Worm (Caenorhabditis elegans) whole organism, young adult: ENCODE data around the gene ucr-2.2.

Experiments
- B0019.2 ChIP-seq: fragments of 200-800 bp; sonication (Bioruptor generic); conservative IDR thresholded peaks from 2 replicates; pipeline ENCODE4 v1.3.6; 2022; ENCODE audit warnings: missing genetic modification reagents, missing genetic modification characterization, missing compliant biosample characterization
- B0336.3 ChIP-seq: fragments of 200-800 bp; sonication (Bioruptor generic); IDR thresholded peaks from 2 replicates; pipeline ENCODE4 v1.3.6; 2022; ENCODE audit warnings: missing genetic modification characterization, missing compliant biosample characterization
- D2030.7 ChIP-seq: fragments of 200-800 bp; sonication (Bioruptor generic); IDR thresholded peaks from 2 replicates; pipeline ENCODE4 v1.3.6; 2022; ENCODE audit warnings: missing genetic modification reagents, missing genetic modification characterization, missing compliant biosample characterization
- F23B12.7 ChIP-seq: sonication (generic microtip); optimal IDR thresholded peaks from 2 replicates; lab custom pipeline; 2017; ENCODE audit warnings: missing genetic modification characterization, mild to moderate bottlenecking, missing compliant biosample characterization, antibody characterized with exemption, moderate library complexity; ENCODE audit not compliant: insufficient read depth
- F33H1.4 ChIP-seq: fragments of 200-800 bp; sonication (Bioruptor generic); IDR thresholded peaks from 2 replicates; pipeline ENCODE4 v1.3.6; 2022; ENCODE audit warnings: missing genetic modification reagents, missing genetic modification characterization, missing compliant biosample characterization
- F57C9.4 ChIP-seq: sonication (generic microtip); optimal IDR thresholded peaks from 2 replicates; lab custom pipeline; 2017; ENCODE audit warnings: mild to moderate bottlenecking, missing genetic modification characterization, missing compliant biosample characterization
- T26A5.8 ChIP-seq: sonication (generic microtip); optimal IDR thresholded peaks from 2 replicates; lab custom pipeline; 2016; ENCODE audit warnings: missing genetic modification characterization, missing compliant biosample characterization
- Y56A3A.18 ChIP-seq: fragments of 200-800 bp; sonication (Bioruptor generic); IDR thresholded peaks from 2 replicates; pipeline ENCODE4 v1.3.6; 2022; ENCODE audit warnings: missing genetic modification reagents, missing genetic modification characterization, missing compliant biosample characterization
- Y95B8A.8 ChIP-seq: fragments of 200-800 bp; sonication (Bioruptor generic); IDR thresholded peaks from 2 replicates; pipeline ENCODE4 v1.3.6; 2022; ENCODE audit warnings: missing genetic modification reagents, missing genetic modification characterization, missing compliant biosample characterization
- ZK185.1 ChIP-seq: sonication (generic microtip); optimal IDR thresholded peaks from 2 replicates; lab custom pipeline; 2016; ENCODE audit warnings: mild to moderate bottlenecking, missing genetic modification characterization, missing compliant biosample characterization; ENCODE audit not compliant: poor library complexity, severe bottlenecking
- athp-1 ChIP-seq: sonication (generic microtip); optimal IDR thresholded peaks from 2 replicates; lab custom pipeline; 2017; ENCODE audit warnings: mild to moderate bottlenecking, missing genetic modification characterization, missing compliant biosample characterization
- bed-1 ChIP-seq: fragments of 200-800 bp; sonication (Bioruptor generic); IDR thresholded peaks from 2 replicates; pipeline ENCODE4 v1.3.6; 2022; ENCODE audit warnings: missing genetic modification reagents, missing genetic modification characterization, missing compliant biosample characterization
- cebp-1 ChIP-seq, 2 experiments: fragments of 200-800 bp in 1 of 2; sonication (Bioruptor generic) in 1 of 2; sonication (generic microtip) in 1 of 2; IDR thresholded peaks in 1 of 2; optimal IDR thresholded peaks in 1 of 2; 2 replicates each; pipeline versions ENCODE4 v1.3.6 to Lab custom; 2017 to 2022; ENCODE audit warnings: missing compliant biosample characterization in 2 of 2, missing genetic modification characterization in 2 of 2, mild to moderate bottlenecking in 1 of 2, missing genetic modification reagents in 1 of 2, moderate library complexity in 1 of 2
- ceh-79 ChIP-seq: sonication (generic microtip); optimal IDR thresholded peaks from 2 replicates; lab custom pipeline; 2017; ENCODE audit warnings: mild to moderate bottlenecking, missing genetic modification characterization, missing compliant biosample characterization
- ceh-91 ChIP-seq: fragments of 200-800 bp; sonication (Bioruptor generic); IDR thresholded peaks from 2 replicates; pipeline ENCODE4 v1.3.6; 2022; ENCODE audit warnings: missing genetic modification reagents, missing genetic modification characterization, missing compliant biosample characterization
- chd-7 ChIP-seq: sonication (generic microtip); optimal IDR thresholded peaks from 2 replicates; lab custom pipeline; 2016; ENCODE audit warnings: mild to moderate bottlenecking, missing genetic modification characterization, moderate library complexity, missing compliant biosample characterization
- dpl-1 ChIP-seq: fragments of 150-350 bp; optimal IDR thresholded peaks from 2 replicates; lab custom pipeline; 2014; ENCODE audit warnings: missing biosample characterization, missing genetic modification reagents, missing genetic modification characterization
- efl-1 ChIP-seq: fragments of 150-350 bp; optimal IDR thresholded peaks from 2 replicates; lab custom pipeline; 2014; ENCODE audit warnings: missing biosample characterization, missing genetic modification reagents, missing genetic modification characterization
- egl-18 ChIP-seq: fragments of 200-800 bp; sonication (Bioruptor generic); IDR thresholded peaks from 2 replicates; pipeline ENCODE4 v1.3.6; 2022; ENCODE audit warnings: missing genetic modification reagents, missing genetic modification characterization, missing compliant biosample characterization
- egrh-3 ChIP-seq: fragments of 200-800 bp; sonication (Bioruptor generic); IDR thresholded peaks from 2 replicates; pipeline ENCODE4 v1.3.6; 2022; ENCODE audit warnings: missing genetic modification reagents, missing genetic modification characterization, missing compliant biosample characterization
- ekl-4 ChIP-seq: fragments of 200-800 bp; sonication (Bioruptor generic); IDR thresholded peaks from 2 replicates; pipeline ENCODE4 v1.3.6; 2022; ENCODE audit warnings: missing genetic modification reagents, missing genetic modification characterization, missing compliant biosample characterization
- hmg-1.2 ChIP-seq: fragments of 200-800 bp; sonication (Bioruptor generic); IDR thresholded peaks from 2 replicates; pipeline ENCODE4 v1.3.6; 2022; ENCODE audit warnings: missing genetic modification reagents, missing genetic modification characterization, missing compliant biosample characterization
- hsf-1 ChIP-seq: fragments of 200-800 bp; sonication (Bioruptor generic); IDR thresholded peaks from 2 replicates; pipeline ENCODE4 v1.3.6; 2022; ENCODE audit warnings: missing genetic modification reagents, missing genetic modification characterization, missing compliant biosample characterization
- let-526 ChIP-seq: fragments of 200-800 bp; sonication (Bioruptor generic); IDR thresholded peaks from 2 replicates; pipeline ENCODE4 v1.3.6; 2022; ENCODE audit warnings: missing genetic modification reagents, missing genetic modification characterization, missing compliant biosample characterization
- let-607 ChIP-seq, 2 experiments: fragments of 200-800 bp in 1 of 2; sonication (Bioruptor generic) in 1 of 2; sonication (generic microtip) in 1 of 2; optimal IDR thresholded peaks; 2 replicates each; lab custom pipeline; 2016 to 2018; ENCODE audit warnings: mild to moderate bottlenecking in 2 of 2, missing compliant biosample characterization in 2 of 2, missing genetic modification characterization in 2 of 2, moderate library complexity in 2 of 2, missing genotype in 1 of 2
- lin-35 ChIP-seq, 3 experiments: fragments of 150-350 bp in 2 of 3; sonication (generic microtip) in 1 of 3; optimal IDR thresholded peaks; 2 replicates each; lab custom pipeline; 2014 to 2018; ENCODE audit warnings: missing biosample characterization in 3 of 3, missing genetic modification characterization in 3 of 3, missing genetic modification reagents in 3 of 3
- lin-40 ChIP-seq: sonication (generic microtip); optimal IDR thresholded peaks from 2 replicates; lab custom pipeline; 2016; ENCODE audit warnings: missing genetic modification characterization, mild to moderate bottlenecking, missing compliant biosample characterization, missing genotype, missing genetic modification reagents
- lir-1 ChIP-seq: fragments of 200-800 bp; sonication (Bioruptor generic); conservative IDR thresholded peaks from 2 replicates; pipeline ENCODE4 v1.3.6; 2022; ENCODE audit warnings: missing genetic modification reagents, missing genetic modification characterization, missing compliant biosample characterization
- madf-3 ChIP-seq: fragments of 200-800 bp; sonication (Bioruptor generic); IDR thresholded peaks from 2 replicates; pipeline ENCODE4 v1.3.6; 2022; ENCODE audit warnings: missing genetic modification reagents, missing genetic modification characterization, missing compliant biosample characterization
- madf-6 ChIP-seq: fragments of 200-800 bp; sonication (Bioruptor generic); IDR thresholded peaks from 2 replicates; pipeline ENCODE4 v1.3.6; 2022; ENCODE audit warnings: missing genetic modification reagents, missing genetic modification characterization, missing compliant biosample characterization
- mcd-1 ChIP-seq: fragments of 200-800 bp; sonication (Bioruptor generic); IDR thresholded peaks from 2 replicates; pipeline ENCODE4 v1.3.6; 2022; ENCODE audit warnings: missing genetic modification reagents, missing genetic modification characterization, missing compliant biosample characterization
- nfya-2 ChIP-seq: fragments of 200-800 bp; sonication (Bioruptor generic); IDR thresholded peaks from 2 replicates; pipeline ENCODE4 v1.3.6; 2022; ENCODE audit warnings: missing genetic modification reagents, missing genetic modification characterization, missing compliant biosample characterization
- nhr-80 ChIP-seq: sonication (generic microtip); optimal IDR thresholded peaks from 2 replicates; lab custom pipeline; 2016; ENCODE audit warnings: missing genetic modification characterization, missing compliant biosample characterization
- pbrm-1 ChIP-seq: fragments of 200-800 bp; sonication (Bioruptor generic); IDR thresholded peaks from 2 replicates; pipeline ENCODE4 v1.3.6; 2022; ENCODE audit warnings: missing genetic modification reagents, missing genetic modification characterization, missing compliant biosample characterization
- pha-4 ChIP-seq: fragments of 150-350 bp; sonication (generic microtip); optimal IDR thresholded peaks from 2 replicates; lab custom pipeline; 2014; ENCODE audit warnings: missing biosample characterization, missing genetic modification reagents, missing genetic modification characterization
- snpc-1.1 ChIP-seq: sonication (generic microtip); optimal IDR thresholded peaks from 2 replicates; lab custom pipeline; 2017; ENCODE audit warnings: missing genetic modification characterization, mild to moderate bottlenecking, missing compliant biosample characterization, antibody characterized with exemption, moderate library complexity, missing genotype, missing genetic modification reagents; ENCODE audit not compliant: insufficient read depth
- snpc-3.4 ChIP-seq: sonication (generic microtip); optimal IDR thresholded peaks from 2 replicates; lab custom pipeline; 2017; ENCODE audit warnings: missing genetic modification characterization, mild to moderate bottlenecking, missing compliant biosample characterization, antibody characterized with exemption, moderate library complexity, missing genotype, missing genetic modification reagents
- snpc-4 ChIP-seq, 5 experiments: fragments of 150-350 bp in 1 of 5; sonication (generic microtip) in 4 of 5; optimal IDR thresholded peaks; 2 replicates each; lab custom pipeline; 2014 to 2018; ENCODE audit warnings: missing genetic modification characterization in 5 of 5, missing biosample characterization in 3 of 5, antibody characterized with exemption in 2 of 5, mild to moderate bottlenecking in 2 of 5, missing compliant biosample characterization in 2 of 5, missing genotype in 2 of 5, moderate library complexity in 2 of 5, missing genetic modification reagents in 1 of 5
- tbp1 ChIP-seq: fragments of 200-800 bp; sonication (Bioruptor generic); optimal IDR thresholded peaks from 2 replicates; lab custom pipeline; 2018; ENCODE audit warnings: mild to moderate bottlenecking, missing genetic modification characterization, missing compliant biosample characterization
- unc-130 ChIP-seq: sonication (generic microtip); optimal IDR thresholded peaks from 2 replicates; lab custom pipeline; 2016; ENCODE audit warnings: missing genetic modification reagents, missing genetic modification characterization, missing compliant biosample characterization
- zfh-2 ChIP-seq: fragments of 200-800 bp; sonication (Bioruptor generic); conservative IDR thresholded peaks from 2 replicates; pipeline ENCODE4 v1.3.6; 2022; ENCODE audit warnings: missing genetic modification reagents, missing genetic modification characterization, missing compliant biosample characterization
- ztf-22 ChIP-seq: fragments of 200-800 bp; sonication (Bioruptor generic); optimal IDR thresholded peaks from 2 replicates; lab custom pipeline; 2018; ENCODE audit warnings: mild to moderate bottlenecking, missing genetic modification characterization, moderate library complexity, missing compliant biosample characterization

The ucr-2.2 gene

DNA sequence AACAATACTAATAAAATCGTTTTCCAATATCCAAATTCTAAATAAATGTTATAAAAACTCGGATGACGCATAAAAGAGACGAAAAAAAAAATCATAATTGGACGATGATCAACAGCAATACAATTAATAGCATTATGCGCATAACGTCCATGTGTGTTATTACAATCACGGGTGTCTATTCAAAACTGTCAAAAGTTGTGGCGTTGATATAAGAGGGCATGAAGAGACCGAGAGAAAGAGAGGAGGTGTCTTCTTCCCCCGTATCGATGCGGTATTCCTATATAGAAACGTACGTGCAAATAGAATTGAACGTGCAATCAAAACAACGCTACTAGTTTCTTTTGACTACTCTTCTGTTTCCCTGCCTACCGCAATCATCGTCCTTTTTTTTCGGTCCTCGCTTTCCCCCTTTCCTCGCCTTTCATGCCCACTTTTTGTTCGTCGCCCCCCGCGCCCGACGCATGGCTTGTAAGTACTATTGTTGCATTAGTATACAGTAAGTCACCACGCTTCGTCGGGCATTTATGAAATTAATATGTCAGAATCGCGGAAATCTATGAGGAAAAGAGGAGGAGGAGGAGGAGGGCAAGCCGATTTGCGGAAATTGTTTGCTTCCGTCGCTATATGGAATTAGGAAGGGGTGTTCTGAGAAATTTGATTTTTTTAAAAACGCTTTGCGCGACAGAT, 48.3 kb downstream of the ucr-2.2 start (continued):
- TF ChIP-seq ceh-79 (no peak), F57C9.4 (tag; lab: Kevin White, UChicago) (no peak), egrh-3 (no peak), let-607 (tag; optimal IDR thresholded peaks at IDR 0.05; lab: Kevin White, UChicago) (peak in 1 of 2 experiments; percentile 6), ZK185.1 (tag; lab: Kevin White, UChicago) (no peak), let-526 (GFP tag; lab: Robert Waterston, UW) (no peak), pha-4 (tag; lab: Kevin White, UChicago) (no peak), F33H1.4 (no peak), mcd-1 (no peak), egl-18 (GFP tag; lab: Robert Waterston, UW) (no peak), ceh-91 (GFP tag; lab: Robert Waterston, UW) (no peak), unc-130 (GFP tag; lab: Kevin White, UChicago) (no peak), T26A5.8 (no peak), hmg-1.2 (peak; percentile 54; the same call in 1 of the 2 replicates), athp-1 (no peak), ztf-22 (GFP tag; lab: Kevin White, UChicago) (no peak), pbrm-1 (GFP tag; lab: Robert Waterston, UW) (no peak), madf-6 (no peak), cebp-1 (GFP tag; IDR thresholded peaks at IDR 0.05; lab: Robert Waterston, UW) (no peak), cebp-1 (tag; optimal IDR thresholded peaks at IDR 0.05; lab: Kevin White, UChicago) (peak; percentile 26), hsf-1 (GFP tag; lab: Robert Waterston, UW) (no peak), B0019.2 (GFP tag; lab: Robert Waterston, UW) (no peak), Y56A3A.18 (GFP tag; lab: Robert Waterston, UW) (no peak), snpc-1.1 (tag; lab: Kevin White, UChicago) (no peak), F23B12.7 (tag; lab: Kevin White, UChicago) (no peak), dpl-1 (GFP tag; lab: Kevin White, UChicago) (no peak), nhr-80 (peak; percentile 77)

DNA sequence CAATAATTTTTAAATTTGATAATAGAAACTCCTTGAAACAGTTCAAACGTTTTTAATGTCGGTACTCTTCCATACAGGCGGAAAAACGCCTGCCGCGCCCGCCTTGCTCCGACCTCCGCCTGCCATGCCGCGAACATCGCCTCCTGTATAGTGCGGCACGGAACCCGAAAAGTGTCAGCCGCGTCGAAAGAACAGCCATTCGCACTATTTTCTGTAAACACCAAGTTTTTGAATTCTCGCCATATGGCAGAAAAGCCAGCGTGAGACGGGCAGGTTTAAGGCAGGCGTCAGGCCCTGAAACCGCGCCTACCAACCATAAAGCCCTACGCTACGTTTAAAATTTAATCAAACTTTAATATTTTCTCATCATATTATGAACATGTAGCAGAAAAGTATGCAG, 49.1 kb downstream of the ucr-2.2 start:
- TF ChIP-seq ceh-79: no peak
- no peak for TF ChIP-seq chd-7
- no peak for TF ChIP-seq snpc-4 (GFP tag; optimal IDR thresholded peaks at IDR 0.05; lab: Kevin White, UChicago)
- TF ChIP-seq snpc-4 (tag; optimal IDR thresholded peaks at IDR 0.05; lab: Kevin White, UChicago): peak in 3 of 4 experiments; percentile 54 to 83 (median 74)
- peak; percentile 63 for TF ChIP-seq zfh-2
- 0 out of 2 replicates have a peak, but pooled peaks have one; percentile 37 for TF ChIP-seq pbrm-1 (GFP tag; lab: Robert Waterston, UW)

DNA sequence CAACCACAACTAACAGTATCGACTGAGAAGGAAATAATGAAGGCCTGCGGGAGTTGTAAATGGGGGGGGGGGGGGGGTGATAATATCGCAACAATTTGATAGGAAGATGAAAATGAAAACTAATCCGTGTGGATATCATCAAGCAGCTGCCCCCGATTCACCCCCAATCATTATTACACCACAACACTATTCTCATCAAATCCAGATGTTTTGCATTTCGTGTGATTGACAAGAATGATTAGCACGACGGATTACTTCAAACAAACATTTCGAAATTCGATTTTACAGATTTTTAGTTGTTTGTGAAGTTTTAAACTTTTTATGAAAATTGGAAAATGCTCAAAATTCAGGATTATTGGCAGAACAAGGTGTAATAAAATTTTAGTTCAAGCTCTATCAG, 50.4 kb downstream of the ucr-2.2 start:
- TF ChIP-seq pbrm-1 (GFP tag; lab: Robert Waterston, UW): no peak
- no peak for TF ChIP-seq hsf-1 (GFP tag; lab: Robert Waterston, UW)
- no peak for TF ChIP-seq ztf-22 (GFP tag; lab: Kevin White, UChicago)
- no peak for TF ChIP-seq ceh-79
- no peak for TF ChIP-seq Y95B8A.8
- no peak for TF ChIP-seq bed-1 (GFP tag; lab: Robert Waterston, UW)
- TF ChIP-seq efl-1 (GFP tag; lab: Kevin White, UChicago): no peak
- no peak for TF ChIP-seq lir-1 (GFP tag; lab: Robert Waterston, UW)
- no peak for TF ChIP-seq B0336.3 (GFP tag; lab: Robert Waterston, UW)
- no peak for TF ChIP-seq chd-7
- no peak for TF ChIP-seq ekl-4
- no peak for TF ChIP-seq madf-3 (GFP tag; lab: Robert Waterston, UW)
- TF ChIP-seq nfya-2 (GFP tag; lab: Robert Waterston, UW): no peak
- no peak for TF ChIP-seq F57C9.4 (tag; lab: Kevin White, UChicago)
- TF ChIP-seq lin-40 (tag; lab: Kevin White, UChicago): no peak
- no peak for TF ChIP-seq D2030.7 (GFP tag; lab: Robert Waterston, UW)
- no peak for TF ChIP-seq tbp1 (GFP tag; lab: Kevin White, UChicago)
- no peak for TF ChIP-seq lin-35 (GFP tag; optimal IDR thresholded peaks at IDR 0.05; lab: Kevin White, UChicago)
- no peak for TF ChIP-seq snpc-3.4
- no peak for TF ChIP-seq F23B12.7 (tag; lab: Kevin White, UChicago)
